Worm (Caenorhabditis elegans) whole organism, mixed stage, embryonic: ENCODE results near the gene nhr-86.

Experiments
- M03D4.4 ChIP-seq: sonication (generic microtip); optimal IDR thresholded peaks from 2 replicates; lab custom pipeline; 2017; ENCODE audit warnings: mild to moderate bottlenecking, missing genetic modification characterization, missing compliant biosample characterization
- bed-3 ChIP-seq: fragments of 200-800 bp; sonication (Bioruptor generic); optimal IDR thresholded peaks from 3 replicates; lab custom pipeline; 2018; ENCODE audit warnings: mild to moderate bottlenecking, missing genetic modification characterization, moderate library complexity, missing compliant biosample characterization
- ceh-83 ChIP-seq: fragments of 200-800 bp; sonication (Bioruptor generic); optimal IDR thresholded peaks from 2 replicates; lab custom pipeline; 2018; ENCODE audit warnings: mild to moderate bottlenecking, missing genetic modification characterization, missing compliant biosample characterization
- ces-1 ChIP-seq: fragments of 150-350 bp; optimal IDR thresholded peaks from 2 replicates; lab custom pipeline; 2014; ENCODE audit warnings: missing biosample characterization, missing genetic modification reagents, missing genetic modification characterization
- cnd-1 ChIP-seq: fragments of 200-800 bp; sonication (Bioruptor generic); optimal IDR thresholded peaks from 2 replicates; lab custom pipeline; 2018; ENCODE audit warnings: mild to moderate bottlenecking, missing genetic modification characterization, missing compliant biosample characterization
- elt-1 ChIP-seq: sonication (generic microtip); optimal IDR thresholded peaks from 2 replicates; lab custom pipeline; 2017; ENCODE audit warnings: missing genetic modification characterization, mild to moderate bottlenecking, missing compliant biosample characterization, antibody characterized with exemption, moderate library complexity, borderline replicate concordance; ENCODE audit not compliant: insufficient read depth
- elt-3 ChIP-seq: fragments of 150-350 bp; optimal IDR thresholded peaks from 2 replicates; lab custom pipeline; 2014; ENCODE audit warnings: missing biosample characterization, missing genetic modification characterization
- flh-1 ChIP-seq: fragments of 200-800 bp; sonication (Bioruptor generic); optimal IDR thresholded peaks from 2 replicates; lab custom pipeline; 2018; ENCODE audit warnings: mild to moderate bottlenecking, missing genetic modification characterization, moderate library complexity, missing compliant biosample characterization
- ham-2 ChIP-seq: fragments of 200-800 bp; sonication (Bioruptor generic); optimal IDR thresholded peaks from 2 replicates; lab custom pipeline; 2018; ENCODE audit warnings: mild to moderate bottlenecking, missing genetic modification characterization, missing compliant biosample characterization
- hlh-1 ChIP-seq: fragments of 150-350 bp; optimal IDR thresholded peaks from 2 replicates; lab custom pipeline; 2014; ENCODE audit warnings: missing biosample characterization, missing genetic modification reagents, missing genetic modification characterization
- lin-13 ChIP-seq: fragments of 150-350 bp; optimal IDR thresholded peaks from 2 replicates; lab custom pipeline; 2014; ENCODE audit warnings: missing biosample characterization, missing genetic modification characterization
- lin-32 ChIP-seq: fragments of 200-800 bp; sonication (Bioruptor generic); optimal IDR thresholded peaks from 2 replicates; lab custom pipeline; 2018; ENCODE audit warnings: mild to moderate bottlenecking, missing genetic modification characterization, missing compliant biosample characterization
- lsy-2 ChIP-seq: fragments of 150-350 bp; optimal IDR thresholded peaks from 2 replicates; lab custom pipeline; 2014; ENCODE audit warnings: missing biosample characterization, missing genetic modification characterization
- mep-1 ChIP-seq: fragments of 150-350 bp; optimal IDR thresholded peaks from 2 replicates; lab custom pipeline; 2017; ENCODE audit warnings: missing biosample characterization, missing genetic modification reagents, missing genetic modification characterization, inconsistent platforms
- mls-2 ChIP-seq: sonication (generic microtip); optimal IDR thresholded peaks from 2 replicates; lab custom pipeline; 2016; ENCODE audit warnings: mild to moderate bottlenecking, missing genetic modification characterization, moderate library complexity, missing compliant biosample characterization
- nhr-12 ChIP-seq: fragments of 150-350 bp; optimal IDR thresholded peaks from 2 replicates; lab custom pipeline; 2014; ENCODE audit warnings: missing biosample characterization, missing genetic modification characterization
- nhr-2 ChIP-seq: fragments of 150-350 bp; optimal IDR thresholded peaks from 2 replicates; lab custom pipeline; 2014; ENCODE audit warnings: missing biosample characterization, missing genetic modification characterization
- nhr-237 ChIP-seq: fragments of 150-350 bp; optimal IDR thresholded peaks from 2 replicates; lab custom pipeline; 2014; ENCODE audit warnings: missing biosample characterization, missing genetic modification characterization
- nhr-28 ChIP-seq: fragments of 150-350 bp; optimal IDR thresholded peaks from 2 replicates; lab custom pipeline; 2014; ENCODE audit warnings: missing biosample characterization, missing genetic modification characterization
- nhr-76 ChIP-seq: sonication (generic microtip); optimal IDR thresholded peaks from 2 replicates; lab custom pipeline; 2017; ENCODE audit warnings: missing biosample characterization, missing genetic modification characterization
- pha-4 ChIP-seq: fragments of 150-350 bp; optimal IDR thresholded peaks from 2 replicates; lab custom pipeline; 2018; ENCODE audit warnings: missing biosample characterization, missing genetic modification reagents, missing genetic modification characterization
- snpc-4 ChIP-seq: fragments of 150-350 bp; optimal IDR thresholded peaks from 2 replicates; lab custom pipeline; 2014; ENCODE audit warnings: missing biosample characterization, missing genetic modification characterization
- sptf-1 ChIP-seq: sonication (generic microtip); optimal IDR thresholded peaks from 2 replicates; lab custom pipeline; 2017; ENCODE audit warnings: mild to moderate bottlenecking, missing genetic modification characterization, moderate library complexity, missing compliant biosample characterization
- unc-120 ChIP-seq: sonication (generic microtip); optimal IDR thresholded peaks from 2 replicates; lab custom pipeline; 2017; ENCODE audit warnings: missing genetic modification characterization, missing compliant biosample characterization; ENCODE audit not compliant: poor library complexity, severe bottlenecking
- unc-39 ChIP-seq: fragments of 150-350 bp; optimal IDR thresholded peaks from 2 replicates; lab custom pipeline; 2014; ENCODE audit warnings: missing biosample characterization, missing genetic modification characterization
- unc-62 ChIP-seq: fragments of 150-350 bp; optimal IDR thresholded peaks from 2 replicates; lab custom pipeline; 2014; ENCODE audit warnings: missing biosample characterization, missing genetic modification reagents, missing genetic modification characterization
- zip-8 ChIP-seq: fragments of 150-350 bp; optimal IDR thresholded peaks from 2 replicates; lab custom pipeline; 2014; ENCODE audit warnings: missing biosample characterization, missing genetic modification characterization
- ztf-11 ChIP-seq: fragments of 150-350 bp; optimal IDR thresholded peaks from 2 replicates; lab custom pipeline; 2014; ENCODE audit warnings: missing biosample characterization, missing genetic modification characterization

The nhr-86 gene

ce11 chrV:2045956-2046355 is 20.7 kb downstream of the nhr-86 start, which contains the start of gene Y40B10A.5:
Y40B10A.5 (minus strand) TSS chrV:2046056.
- TF ChIP-seq ces-1, result no peak
- no peak for TF ChIP-seq ham-2
- no peak for TF ChIP-seq bed-3 (GFP tag; lab: Kevin White, UChicago)
- no peak for TF ChIP-seq nhr-76 (tag; lab: Kevin White, UChicago)
- TF ChIP-seq snpc-4 (tag; lab: Kevin White, UChicago), result no peak
- TF ChIP-seq mls-2 (tag; lab: Kevin White, UChicago), result no peak
- TF ChIP-seq unc-39, result no peak
- TF ChIP-seq nhr-237 (tag; lab: Kevin White, UChicago), result no peak
- no peak for TF ChIP-seq elt-3 (tag; lab: Kevin White, UChicago)
- no peak for TF ChIP-seq flh-1
- no peak for TF ChIP-seq unc-62 (GFP tag; lab: Kevin White, UChicago)
- no peak for TF ChIP-seq M03D4.4 (tag; lab: Kevin White, UChicago)
- TF ChIP-seq cnd-1 (tag; lab: Kevin White, UChicago), result no peak
- no peak for TF ChIP-seq zip-8 (tag; lab: Kevin White, UChicago)
- no peak for TF ChIP-seq lin-13 (tag; lab: Kevin White, UChicago)

ce11 chrV:2035545-2035944 is 31.1 kb downstream of the nhr-86 start, which contains the start of gene srab-23:
srab-23 (minus strand) TSS chrV:2035645.
- TF ChIP-seq mep-1 (tag; lab: Kevin White, UChicago), result no peak
- no peak for TF ChIP-seq zip-8 (tag; lab: Kevin White, UChicago)
- TF ChIP-seq pha-4 (tag; lab: Kevin White, UChicago), result no peak
- no peak for TF ChIP-seq unc-39
- TF ChIP-seq lin-13 (tag; lab: Kevin White, UChicago), result no peak
- TF ChIP-seq ztf-11 (tag; lab: Kevin White, UChicago), result no peak
- no peak for TF ChIP-seq ham-2
- TF ChIP-seq nhr-2 (tag; lab: Kevin White, UChicago), result no peak
- TF ChIP-seq unc-62 (GFP tag; lab: Kevin White, UChicago), result no peak
- TF ChIP-seq nhr-12 (tag; lab: Kevin White, UChicago), result no peak
- TF ChIP-seq cnd-1 (tag; lab: Kevin White, UChicago), result no peak
- no peak for TF ChIP-seq ces-1
- TF ChIP-seq hlh-1, result no peak

DNA sequence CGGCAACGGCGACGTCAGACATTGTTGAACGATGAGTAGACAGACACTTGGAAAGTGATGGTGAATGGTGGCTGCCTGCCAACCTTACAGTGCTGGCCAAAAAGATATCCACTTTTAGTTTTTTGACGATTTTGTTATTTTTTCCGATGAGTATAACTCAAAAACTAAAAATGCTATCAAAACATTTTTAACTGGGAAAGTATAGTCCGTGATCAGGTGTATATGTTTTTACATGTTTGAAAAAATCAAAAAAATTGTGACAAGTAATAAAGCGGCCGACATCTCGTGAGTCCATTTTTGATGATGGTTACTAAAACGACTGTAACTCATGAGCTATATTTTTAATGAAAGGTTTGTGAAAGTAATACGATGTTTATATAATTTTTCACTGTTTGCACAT is 35.2 kb downstream of the nhr-86 start, which contains the start of gene hil-6:
TSS of gene hil-6 (minus strand) at position 101 of the 400 bp plus-strand sequence.
- TF ChIP-seq mep-1 (tag; lab: Kevin White, UChicago) (no peak), pha-4 (tag; lab: Kevin White, UChicago) (no peak), nhr-28 (tag; lab: Kevin White, UChicago) (no peak), ceh-83 (no peak), cnd-1 (tag; lab: Kevin White, UChicago) (no peak), elt-1 (tag; lab: Kevin White, UChicago) (no peak)

- TF ChIP-seq unc-120 (no peak), nhr-76 (tag; lab: Kevin White, UChicago) (no peak), lin-13 (tag; lab: Kevin White, UChicago) (no peak)
Measured at ce11 chrV:2030661-2031060, 36.0 kb downstream of the nhr-86 start.

DNA sequence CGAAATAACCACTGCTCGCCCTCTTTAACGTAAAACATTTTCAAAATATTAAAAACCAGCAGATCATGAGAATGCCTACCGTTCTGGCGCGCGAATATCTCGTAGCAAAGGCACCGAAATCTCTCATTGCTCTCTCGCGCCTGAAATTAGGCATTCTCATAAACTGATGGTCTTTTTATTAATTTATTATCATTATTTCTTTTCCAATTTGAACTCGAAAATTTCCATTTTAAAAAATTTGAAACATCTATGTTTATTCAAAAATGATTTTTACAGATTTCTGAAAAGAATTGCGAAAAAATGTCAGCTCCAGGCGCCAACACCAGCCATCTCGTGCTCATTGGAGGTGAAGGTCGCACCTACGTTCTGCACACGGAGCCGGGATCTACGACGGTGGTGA is 36.8 kb downstream of the nhr-86 start, which contains the start of gene F59A7.12:
TSS of gene F59A7.12 (plus strand) at position 301 of the 400 bp plus-strand sequence.
- no peak for TF ChIP-seq cnd-1 (tag; lab: Kevin White, UChicago)
- TF ChIP-seq lin-32 (GFP tag; lab: Kevin White, UChicago), result no peak
- no peak for TF ChIP-seq ztf-11 (tag; lab: Kevin White, UChicago)
- no peak for TF ChIP-seq snpc-4 (tag; lab: Kevin White, UChicago)
- no peak for TF ChIP-seq elt-3 (tag; lab: Kevin White, UChicago)
- TF ChIP-seq ham-2, result no peak
- TF ChIP-seq nhr-28 (tag; lab: Kevin White, UChicago), result no peak
- TF ChIP-seq lsy-2 (tag; lab: Kevin White, UChicago), result no peak
- TF ChIP-seq sptf-1 (tag; lab: Kevin White, UChicago), result no peak
- no peak for TF ChIP-seq lin-13 (tag; lab: Kevin White, UChicago)
- TF ChIP-seq nhr-76 (tag; lab: Kevin White, UChicago), result no peak
- TF ChIP-seq zip-8 (tag; lab: Kevin White, UChicago), result no peak
- TF ChIP-seq unc-62 (GFP tag; lab: Kevin White, UChicago), result no peak
- TF ChIP-seq, all 35 proteins: peak for 0

ce11 chrV:2027787-2028186 is 38.9 kb downstream of the nhr-86 start, which contains the start of gene srab-13:
srab-13 (minus strand) TSS chrV:2027887.
- TF ChIP-seq mep-1 (tag; lab: Kevin White, UChicago) (no peak), hlh-1 (no peak), ces-1 (no peak), nhr-2 (tag; lab: Kevin White, UChicago) (no peak), snpc-4 (tag; lab: Kevin White, UChicago) (no peak), M03D4.4 (tag; lab: Kevin White, UChicago) (no peak), nhr-28 (tag; lab: Kevin White, UChicago) (no peak)
